Fruit fly (Drosophila melanogaster): ENCODE measurements around the gene CG13078.

Gene CG13078

dm6 chr2L:19587334-19587659 lies 23.6 kb downstream of the CG13078 start (continued):
- TF ChIP-seq psq (GFP tag; optimal IDR thresholded peaks at IDR 0.05) (no peak), al (GFP tag; IDR thresholded peaks at IDR 0.05) (no peak), Hmr (GFP tag; optimal IDR thresholded peaks at IDR 0.05) (no peak), kah (GFP tag; optimal IDR thresholded peaks at IDR 0.05) (peak; percentile 20), Scr (GFP tag; IDR thresholded peaks at IDR 0.05; ENCODE audit: partially characterized antibody) (peak; percentile 46), ssp (GFP tag; IDR thresholded peaks at IDR 0.05) (no peak), CG30431 (GFP tag; optimal IDR thresholded peaks at IDR 0.05) (no peak)

dm6 chr2L:19588924-19589323 lies 25.2 kb downstream of the CG13078 start:
- 0 out of 3 replicates have a peak, but pooled peaks have one; percentile 42 for TF ChIP-seq CG2199 (GFP tag; IDR thresholded peaks at IDR 0.05)
- TF ChIP-seq Asciz (GFP tag; optimal IDR thresholded peaks at IDR 0.05), result no peak
- TF ChIP-seq peb (GFP tag; IDR thresholded peaks at IDR 0.05), result no peak
- TF ChIP-seq CG17568 (GFP tag; optimal IDR thresholded peaks at IDR 0.05), result no peak
- TF ChIP-seq grn (GFP tag; optimal IDR thresholded peaks at IDR 0.05), result no peak
- peak; percentile 57 for TF ChIP-seq pros (GFP tag; optimal IDR thresholded peaks at IDR 0.05)
- peak; percentile 76 for TF ChIP-seq CG14710 (tag; optimal IDR thresholded peaks at IDR 0.05)

- TF ChIP-seq z (GFP tag; IDR thresholded peaks at IDR 0.05), result peak; percentile 87
- TF ChIP-seq sens (GFP tag), result peak; percentile 16
- peak; percentile 27 for TF ChIP-seq pita (GFP tag; optimal IDR thresholded peaks at IDR 0.05)
- TF ChIP-seq CTCF (GFP tag; optimal IDR thresholded peaks at IDR 0.05), result peak; percentile 62
- TF ChIP-seq pros (GFP tag; optimal IDR thresholded peaks at IDR 0.05), result peak; percentile 2
- TF ChIP-seq zf30C (GFP tag; optimal IDR thresholded peaks at IDR 0.05), result peak; percentile 20
- no peak for TF ChIP-seq emc (GFP tag; optimal IDR thresholded peaks at IDR 0.05)
- TF ChIP-seq sqz (GFP tag; optimal IDR thresholded peaks at IDR 0.05), result peak; percentile 44
- TF ChIP-seq ato (GFP tag; IDR thresholded peaks at IDR 0.05; ENCODE audit: partially characterized antibody), result no peak
- no peak for TF ChIP-seq CG1792 (GFP tag; optimal IDR thresholded peaks at IDR 0.05)
Measured at dm6 chr2L:19590629-19591028, 26.9 kb downstream of the CG13078 start.

dm6 chr2L:19594102-19594501 lies 30.4 kb downstream of the CG13078 start:
- TF ChIP-seq corto (GFP tag; optimal IDR thresholded peaks at IDR 0.05) (no peak), Dfd (GFP tag; optimal IDR thresholded peaks at IDR 0.05) (peak in 1 of 2 experiments; percentile 48)

dm6 chr2L:19605365-19605921 lies 41.7 kb downstream of the CG13078 start:
- peak; percentile 71 for TF ChIP-seq Ets65A (GFP tag)
- TF ChIP-seq Sry-δ (GFP tag; optimal IDR thresholded peaks at IDR 0.05), result no peak
- peak; percentile 20 for TF ChIP-seq Jarid2 (GFP tag; optimal IDR thresholded peaks at IDR 0.05)
- TF ChIP-seq z (GFP tag; IDR thresholded peaks at IDR 0.05), result peak; percentile 87
- peak; percentile 51 for TF ChIP-seq CG3163 (GFP tag; optimal IDR thresholded peaks at IDR 0.05)
- TF ChIP-seq zen2 (GFP tag; IDR thresholded peaks at IDR 0.05; ENCODE audit: partially characterized antibody), result 0 out of 3 replicates have a peak, but pooled peaks have one; percentile 12
- TF ChIP-seq Trl (optimal IDR thresholded peaks at IDR 0.05), result peak; percentile 24 to 43
- TF ChIP-seq Trl (GFP tag; optimal IDR thresholded peaks at IDR 0.05), result no peak
- TF ChIP-seq tin (GFP tag; optimal IDR thresholded peaks at IDR 0.05), result no peak
- TF ChIP-seq Deaf1 (tag; optimal IDR thresholded peaks at IDR 0.05), result peak; percentile 96
- peak; percentile 79 for TF ChIP-seq Nf-YC (tag; optimal IDR thresholded peaks at IDR 0.05)
- peak in 1 of 2 experiments; percentile 7 for TF ChIP-seq Hr51 (GFP tag; optimal IDR thresholded peaks at IDR 0.05)
- peak; percentile 2 for TF ChIP-seq Fer1 (GFP tag; optimal IDR thresholded peaks at IDR 0.05)
- TF ChIP-seq bbx (GFP tag; IDR thresholded peaks at IDR 0.05; ENCODE audit: partially characterized antibody), result 0 out of 2 replicates have a peak, but pooled peaks have one; percentile 12
- no peak for TF ChIP-seq slou (GFP tag; optimal IDR thresholded peaks at IDR 0.05)
